Fruit fly (Drosophila melanogaster) whole organism: ENCODE data around the gene H15.

Experiments
- CG8478 ChIP-seq: fragments of >200 bp; optimal IDR thresholded peaks from 2 replicates; lab custom pipeline; 2018; ENCODE audit warnings: inconsistent platforms
- Dll ChIP-seq: fragments of >200 bp; optimal IDR thresholded peaks from 2 replicates; lab custom pipeline; 2017
- EcR ChIP-seq, 2 experiments: fragments of >200 bp; optimal IDR thresholded peaks; 2 replicates each; lab custom pipeline; 2017; ENCODE audit warnings: missing biosample characterization in 2 of 2, missing genetic modification characterization in 2 of 2, missing genetic modification reagents in 2 of 2
- pan ChIP-seq: fragments of >200 bp; optimal IDR thresholded peaks from 2 replicates; lab custom pipeline; 2017
- psq ChIP-seq: fragments of >200 bp; optimal IDR thresholded peaks from 2 replicates; lab custom pipeline; 2017
- usp ChIP-seq: fragments of >200 bp; optimal IDR thresholded peaks from 2 replicates; lab custom pipeline; 2017; ENCODE audit warnings: missing biosample characterization, missing genetic modification characterization, mixed read lengths

Gene H15

dm6 chr2L:5398375-5398774 is 5.7 kb upstream of the H15 start:
- TF ChIP-seq pan (lab: Kevin White, UChicago), result no peak
- no peak for TF ChIP-seq Dll (lab: Kevin White, UChicago)
- no peak for TF ChIP-seq CG8478 (lab: Kevin White, UChicago)
- TF ChIP-seq psq (lab: Kevin White, UChicago), result no peak
- no peak for TF ChIP-seq usp (GFP tag; lab: Kevin White, UChicago)

dm6 chr2L:5401011-5401410 is 3.1 kb upstream of the H15 start:
- no peak for TF ChIP-seq psq (lab: Kevin White, UChicago)
- no peak for TF ChIP-seq EcR (GFP tag; optimal IDR thresholded peaks at IDR 0.05; lab: Kevin White, UChicago)
- no peak for TF ChIP-seq CG8478 (lab: Kevin White, UChicago)
- TF ChIP-seq Dll (lab: Kevin White, UChicago), result no peak
- no peak for TF ChIP-seq usp (GFP tag; lab: Kevin White, UChicago)
- no peak for TF ChIP-seq pan (lab: Kevin White, UChicago)

dm6 chr2L:5406958-5407357 is 2.9 kb downstream of the H15 start:
- TF ChIP-seq CG8478 (lab: Kevin White, UChicago) (no peak), Dll (lab: Kevin White, UChicago) (no peak), pan (lab: Kevin White, UChicago) (no peak), EcR (GFP tag; optimal IDR thresholded peaks at IDR 0.05; lab: Kevin White, UChicago) (no peak), usp (GFP tag; lab: Kevin White, UChicago) (no peak), psq (lab: Kevin White, UChicago) (no peak)

- TF ChIP-seq CG8478 (lab: Kevin White, UChicago) (no peak), Dll (lab: Kevin White, UChicago) (no peak), pan (lab: Kevin White, UChicago) (no peak), EcR (GFP tag; optimal IDR thresholded peaks at IDR 0.05; lab: Kevin White, UChicago) (no peak), usp (GFP tag; lab: Kevin White, UChicago) (no peak), psq (lab: Kevin White, UChicago) (no peak)
Observed at dm6 chr2L:5410323-5410722, 6.2 kb downstream of the H15 start.

dm6 chr2L:5412550-5412949 is 8.5 kb downstream of the H15 start:
- TF ChIP-seq pan (lab: Kevin White, UChicago) (no peak), usp (GFP tag; lab: Kevin White, UChicago) (no peak), EcR (GFP tag; optimal IDR thresholded peaks at IDR 0.05; lab: Kevin White, UChicago) (no peak), CG8478 (lab: Kevin White, UChicago) (no peak), psq (lab: Kevin White, UChicago) (no peak), Dll (lab: Kevin White, UChicago) (no peak)

dm6 chr2L:5414635-5415191 is 10.6 kb downstream of the H15 start:
- no peak for TF ChIP-seq psq (lab: Kevin White, UChicago)
- no peak for TF ChIP-seq CG8478 (lab: Kevin White, UChicago)
- TF ChIP-seq Dll (lab: Kevin White, UChicago), result peak; percentile 61
- TF ChIP-seq usp (GFP tag; lab: Kevin White, UChicago), result no peak

dm6 chr2L:5415382-5415781 is 11.3 kb downstream of the H15 start:
- TF ChIP-seq psq (lab: Kevin White, UChicago) (no peak), EcR (GFP tag; optimal IDR thresholded peaks at IDR 0.05; lab: Kevin White, UChicago) (no peak), usp (GFP tag; lab: Kevin White, UChicago) (no peak), CG8478 (lab: Kevin White, UChicago) (no peak), pan (lab: Kevin White, UChicago) (no peak), Dll (lab: Kevin White, UChicago) (no peak)

- TF ChIP-seq Dll (lab: Kevin White, UChicago) (no peak), CG8478 (lab: Kevin White, UChicago) (peak; percentile 6)
Observed at dm6 chr2L:5421570-5422004, 17.5 kb downstream of the H15 start.

- TF ChIP-seq CG8478 (lab: Kevin White, UChicago) (no peak), usp (GFP tag; lab: Kevin White, UChicago) (no peak), EcR (GFP tag; optimal IDR thresholded peaks at IDR 0.05; lab: Kevin White, UChicago) (no peak)
Observed at dm6 chr2L:5425341-5425740, 21.3 kb downstream of the H15 start.

dm6 chr2L:5426843-5427540 is 22.9 kb downstream of the H15 start:
- TF ChIP-seq Dll (lab: Kevin White, UChicago), result no peak
- no peak for TF ChIP-seq CG8478 (lab: Kevin White, UChicago)
- no peak for TF ChIP-seq pan (lab: Kevin White, UChicago)
- no peak for TF ChIP-seq EcR (GFP tag; optimal IDR thresholded peaks at IDR 0.05; lab: Kevin White, UChicago)
- no peak for TF ChIP-seq psq (lab: Kevin White, UChicago)
- no peak for TF ChIP-seq usp (GFP tag; lab: Kevin White, UChicago)

- TF ChIP-seq EcR (GFP tag; optimal IDR thresholded peaks at IDR 0.05; lab: Kevin White, UChicago), result no peak
Observed at dm6 chr2L:5428776-5429549, 24.9 kb downstream of the H15 start.
